Fruit fly (Drosophila melanogaster): ENCODE measurements around the gene Sfp24C1.

Sfp24C1 gene

dm6 chr2L:3719414-3719959, 19.0 kb downstream of the Sfp24C1 start (continued):
- TF ChIP-seq crc (GFP tag; optimal IDR thresholded peaks at IDR 0.05) (no peak), Med (GFP tag) (peak; percentile 86), CG1529 (GFP tag; optimal IDR thresholded peaks at IDR 0.05) (no peak), kni (GFP tag; optimal IDR thresholded peaks at IDR 0.05) (no peak), CG3995 (GFP tag; optimal IDR thresholded peaks at IDR 0.05) (no peak), MESR4 (GFP tag; optimal IDR thresholded peaks at IDR 0.05) (no peak), tap (tag; optimal IDR thresholded peaks at IDR 0.05) (peak; percentile 17), Ravus (GFP tag; IDR thresholded peaks at IDR 0.05) (no peak), CG14441 (GFP tag; IDR thresholded peaks at IDR 0.05) (no peak), gcm2 (GFP tag; optimal IDR thresholded peaks at IDR 0.05) (no peak), her (GFP tag; optimal IDR thresholded peaks at IDR 0.05) (no peak), hkb (optimal IDR thresholded peaks at IDR 0.05) (no peak), hkb (GFP tag; IDR thresholded peaks at IDR 0.05) (0 out of 2 replicates have a peak, but pooled peaks have one; percentile 23), CG30431 (GFP tag; optimal IDR thresholded peaks at IDR 0.05) (no peak), CG8089 (GFP tag; optimal IDR thresholded peaks at IDR 0.05) (no peak), Nf-YC (tag; optimal IDR thresholded peaks at IDR 0.05) (no peak), CG7839 (tag; optimal IDR thresholded peaks at IDR 0.05) (no peak), Ssrp (tag; optimal IDR thresholded peaks at IDR 0.05) (peak; percentile 7), mam (GFP tag; optimal IDR thresholded peaks at IDR 0.05) (peak; percentile 6), so (GFP tag; IDR thresholded peaks at IDR 0.05) (0 out of 3 replicates have a peak, but pooled peaks have one; percentile 33), CG34422 (GFP tag; IDR thresholded peaks at IDR 0.05) (no peak), ind (GFP tag; optimal IDR thresholded peaks at IDR 0.05) (peak; percentile 9), onecut (GFP tag; IDR thresholded peaks at IDR 0.05) (no peak), bab2 (GFP tag; optimal IDR thresholded peaks at IDR 0.05) (no peak), al (GFP tag; IDR thresholded peaks at IDR 0.05) (peak; percentile 36; the same call in 1 of the 2 replicates), lilli (GFP tag; optimal IDR thresholded peaks at IDR 0.05) (peak; percentile 23), Neu2 (GFP tag; optimal IDR thresholded peaks at IDR 0.05; ENCODE audit: borderline replicate concordance) (no peak), nom (GFP tag; optimal IDR thresholded peaks at IDR 0.05) (no peak), Ptx1 (GFP tag; IDR thresholded peaks at IDR 0.05) (peak; percentile 37; the same call in 1 of the 2 replicates), Bteb2 (GFP tag; optimal IDR thresholded peaks at IDR 0.05) (no peak), CG31441 (GFP tag; IDR thresholded peaks at IDR 0.05) (no peak; the same call in 1 of the 2 replicates), ac (GFP tag; optimal IDR thresholded peaks at IDR 0.05) (no peak), Atf6 (GFP tag; IDR thresholded peaks at IDR 0.05) (peak; percentile 70), fd96Cb (tag; optimal IDR thresholded peaks at IDR 0.05) (peak; percentile 26), CG8359 (GFP tag; optimal IDR thresholded peaks at IDR 0.05; ENCODE audit: borderline replicate concordance) (no peak), CG1024 (GFP tag; IDR thresholded peaks at IDR 0.05) (0 out of 2 replicates have a peak, but pooled peaks have one; percentile 14), zfh2 (GFP tag; optimal IDR thresholded peaks at IDR 0.05) (no peak), CG14050 (GFP tag; IDR thresholded peaks at IDR 0.05) (no peak), Abd-B (GFP tag; optimal IDR thresholded peaks at IDR 0.05) (no peak), CG3163 (GFP tag; optimal IDR thresholded peaks at IDR 0.05) (no peak), HLHmδ (GFP tag; optimal IDR thresholded peaks at IDR 0.05) (no peak), CG5180 (GFP tag; optimal IDR thresholded peaks at IDR 0.05) (no peak), CG4360 (GFP tag; IDR thresholded peaks at IDR 0.05) (no peak), CG6689 (GFP tag; IDR thresholded peaks at IDR 0.05) (no peak), HmgZ (tag; optimal IDR thresholded peaks at IDR 0.05) (no peak), lbe (GFP tag; optimal IDR thresholded peaks at IDR 0.05) (no peak), prd (optimal IDR thresholded peaks at IDR 0.05) (no peak), prd (GFP tag; IDR thresholded peaks at IDR 0.05) (no peak), CG9609 (GFP tag; optimal IDR thresholded peaks at IDR 0.05) (no peak), btn (GFP tag; optimal IDR thresholded peaks at IDR 0.05) (no peak), Dbx (GFP tag; IDR thresholded peaks at IDR 0.05) (no peak), maf-S (GFP tag; optimal IDR thresholded peaks at IDR 0.05) (no peak)
